Worm (Caenorhabditis elegans): ENCODE measurements around the gene C50E3.12.

The C50E3.12 gene

ce11 chrV:7600149-7600548, 21.7 kb downstream of the C50E3.12 start, which contains the start of gene C50E3.9 (continued):
- TF ChIP-seq madf-3 (GFP tag; IDR thresholded peaks at IDR 0.05) (no peak), ccch-3 (GFP tag; optimal IDR thresholded peaks at IDR 0.05) (no peak)

- TF ChIP-seq chd-7 (tag; optimal IDR thresholded peaks at IDR 0.05) (no peak), B0261.1 (tag; optimal IDR thresholded peaks at IDR 0.05) (no peak), ceh-58 (GFP tag; IDR thresholded peaks at IDR 0.05) (no peak), pha-4 (tag; optimal IDR thresholded peaks at IDR 0.05) (no peak), akir-1 (GFP tag; optimal IDR thresholded peaks at IDR 0.05) (no peak), snpc-1.1 (tag; optimal IDR thresholded peaks at IDR 0.05; ENCODE audit: insufficient read depth) (no peak), lin-40 (tag; optimal IDR thresholded peaks at IDR 0.05) (no peak), let-607 (tag; optimal IDR thresholded peaks at IDR 0.05) (no peak), C06A6.2 (GFP tag; conservative IDR thresholded peaks at IDR 0.05) (no peak), bed-1 (GFP tag; IDR thresholded peaks at IDR 0.05) (no peak), Y53G8AR.9 (GFP tag; conservative IDR thresholded peaks at IDR 0.05) (no peak), F39B2.1 (GFP tag; IDR thresholded peaks at IDR 0.05) (no peak)
Measured at ce11 chrV:7598269-7598668, 23.6 kb downstream of the C50E3.12 start, which contains the start of gene C50E3.7. Gene C50E3.7 (minus strand): TSS chrV:7598369.

- TF ChIP-seq chd-7 (tag; optimal IDR thresholded peaks at IDR 0.05), result no peak
- peak; percentile 59 for TF ChIP-seq snpc-1.1 (tag; optimal IDR thresholded peaks at IDR 0.05; ENCODE audit: insufficient read depth)
- TF ChIP-seq snpc-4 (GFP tag; optimal IDR thresholded peaks at IDR 0.05), result no peak
- peak in 2 of 4 experiments; percentile 72 to 81 for TF ChIP-seq snpc-4 (tag; optimal IDR thresholded peaks at IDR 0.05)
- no peak for TF ChIP-seq mcd-1 (GFP tag; IDR thresholded peaks at IDR 0.05)
Measured at ce11 chrV:7595132-7595531, 26.7 kb downstream of the C50E3.12 start.

- TF ChIP-seq cebp-1 (GFP tag; IDR thresholded peaks at IDR 0.05), result no peak
- no peak for TF ChIP-seq cebp-1 (tag; optimal IDR thresholded peaks at IDR 0.05)
Measured at ce11 chrV:7590454-7590853, 31.4 kb downstream of the C50E3.12 start, which contains the start of gene C50E3.6. Gene C50E3.6 (minus strand): TSS chrV:7590554.

- TF ChIP-seq ceh-79 (tag; optimal IDR thresholded peaks at IDR 0.05), result no peak
- TF ChIP-seq cebp-1 (GFP tag; IDR thresholded peaks at IDR 0.05), result no peak
- TF ChIP-seq cebp-1 (tag; optimal IDR thresholded peaks at IDR 0.05), result no peak
- no peak for TF ChIP-seq nfya-1 (tag; optimal IDR thresholded peaks at IDR 0.05; ENCODE audit: borderline replicate concordance, insufficient read depth)
- no peak for TF ChIP-seq ztf-6 (GFP tag; IDR thresholded peaks at IDR 0.05)
- TF ChIP-seq B0035.1 (tag; optimal IDR thresholded peaks at IDR 0.05), result no peak
- no peak for TF ChIP-seq ztf-26 (tag; optimal IDR thresholded peaks at IDR 0.05)
- TF ChIP-seq ama-1 (optimal IDR thresholded peaks at IDR 0.05), result no peak
- no peak for TF ChIP-seq ama-1 (GFP tag; optimal IDR thresholded peaks at IDR 0.05)
- no peak for TF ChIP-seq egl-44 (GFP tag; IDR thresholded peaks at IDR 0.05)
- peak; percentile 45 for TF ChIP-seq F23B12.7 (tag; optimal IDR thresholded peaks at IDR 0.05; ENCODE audit: insufficient read depth)
- TF ChIP-seq rcor-1 (GFP tag; IDR thresholded peaks at IDR 0.05), result no peak
- TF ChIP-seq F10E7.11 (tag; optimal IDR thresholded peaks at IDR 0.05), result no peak
- no peak for TF ChIP-seq lin-40 (tag; optimal IDR thresholded peaks at IDR 0.05)
- TF ChIP-seq snpc-4 (GFP tag; optimal IDR thresholded peaks at IDR 0.05), result no peak
- peak in 3 of 4 experiments; percentile 12 to 34 (median 18) for TF ChIP-seq snpc-4 (tag; optimal IDR thresholded peaks at IDR 0.05)
- TF ChIP-seq hlh-26 (GFP tag; conservative IDR thresholded peaks at IDR 0.05), result no peak
- no peak for TF ChIP-seq efl-1 (GFP tag; optimal IDR thresholded peaks at IDR 0.05)
- no peak for TF ChIP-seq ztf-25 (GFP tag; IDR thresholded peaks at IDR 0.05)
- no peak for TF ChIP-seq fkh-3 (tag; optimal IDR thresholded peaks at IDR 0.05)
- TF ChIP-seq Y79H2A.3 (GFP tag; conservative IDR thresholded peaks at IDR 0.05), result no peak
- no peak for TF ChIP-seq madf-8 (GFP tag; conservative IDR thresholded peaks at IDR 0.05)
- TF ChIP-seq F39B2.1 (GFP tag; IDR thresholded peaks at IDR 0.05), result no peak
- TF ChIP-seq ZK185.1 (tag; optimal IDR thresholded peaks at IDR 0.05; ENCODE audit: poor library complexity, severe bottlenecking), result no peak
- no peak for TF ChIP-seq ceh-58 (GFP tag; IDR thresholded peaks at IDR 0.05)
- no peak for TF ChIP-seq D2030.7 (GFP tag; IDR thresholded peaks at IDR 0.05)
- TF ChIP-seq dpff-1 (tag; optimal IDR thresholded peaks at IDR 0.05), result no peak
- peak; percentile 91 for TF ChIP-seq attf-5 (GFP tag; optimal IDR thresholded peaks at IDR 0.05)
- no peak for TF ChIP-seq F55B11.4 (tag; optimal IDR thresholded peaks at IDR 0.05; ENCODE audit: borderline replicate concordance, insufficient read depth)
Measured at ce11 chrV:7587637-7588036, 34.2 kb downstream of the C50E3.12 start, which contains the start of the genes F19F10.11 and C50E3.5. Gene F19F10.11 (minus strand): TSS chrV:7587704. Gene C50E3.5 (plus strand): TSS chrV:7587996.
